Fruit fly (Drosophila melanogaster) whole organism, embryonic: ENCODE data around the gene Gmap.
A peak's percentile ranks its signal among the peaks of the same experiment; 100 is the strongest.

Experiments used
- Aef1 ChIP-seq: fragments of 200-800 bp; sonication (Bioruptor generic); IDR thresholded peaks from 3 replicates; pipeline ENCODE4 v1.3.6; 2022; ENCODE audit warnings: missing biosample characterization, missing genetic modification characterization
- BEAF-32 ChIP-seq: fragments of 200-800 bp; sonication (Bioruptor generic); optimal IDR thresholded peaks from 3 replicates; lab custom pipeline; 2017; ENCODE audit warnings: missing biosample characterization, missing genetic modification characterization, mild to moderate bottlenecking, moderate library complexity, missing genetic modification reagents
- CG10267 ChIP-seq: fragments of 200-800 bp; sonication (Bioruptor generic); optimal IDR thresholded peaks from 2 replicates; lab custom pipeline; 2018; ENCODE audit warnings: missing biosample characterization, mild to moderate bottlenecking, missing genetic modification characterization, moderate library complexity
- CG10979 ChIP-seq: fragments of 200-800 bp; sonication (Bioruptor generic); optimal IDR thresholded peaks from 2 replicates; lab custom pipeline; 2018; ENCODE audit warnings: missing biosample characterization, mild to moderate bottlenecking, missing genetic modification characterization, moderate library complexity
- CG14014 ChIP-seq: fragments of 200-800 bp; sonication (Bioruptor generic); IDR thresholded peaks from 2 replicates; pipeline ENCODE4 v1.3.6; 2022; ENCODE audit warnings: missing biosample characterization, missing genetic modification characterization
- CG14860 ChIP-seq: fragments of 200-800 bp; sonication (Bioruptor generic); IDR thresholded peaks from 3 replicates; pipeline ENCODE4 v1.3.6; 2022; ENCODE audit warnings: missing biosample characterization, missing genetic modification characterization; ENCODE audit not compliant: partially characterized antibody
- CG15011 ChIP-seq: fragments of 200-800 bp; sonication (Bioruptor generic); optimal IDR thresholded peaks from 3 replicates; lab custom pipeline; 2018; ENCODE audit warnings: missing biosample characterization, mild to moderate bottlenecking, missing genetic modification characterization
- CG15479 ChIP-seq: fragments of 200-800 bp; sonication (Bioruptor generic); optimal IDR thresholded peaks from 3 replicates; lab custom pipeline; 2019; ENCODE audit warnings: missing biosample characterization, mild to moderate bottlenecking, missing genetic modification characterization, moderate library complexity
- CG15696 ChIP-seq: fragments of 200-800 bp; sonication (Bioruptor generic); optimal IDR thresholded peaks from 2 replicates; lab custom pipeline; 2019; ENCODE audit warnings: missing biosample characterization, mild to moderate bottlenecking, missing genetic modification characterization, moderate library complexity
- CG17568 ChIP-seq: fragments of 200-800 bp; sonication (Bioruptor generic); optimal IDR thresholded peaks from 2 replicates; lab custom pipeline; 2018; ENCODE audit warnings: missing biosample characterization, mild to moderate bottlenecking, missing genetic modification characterization, moderate library complexity
- CG2889 ChIP-seq: fragments of 200-800 bp; sonication (Bioruptor generic); IDR thresholded peaks from 3 replicates; pipeline ENCODE4 v1.3.6; 2022; ENCODE audit warnings: missing biosample characterization, missing genetic modification characterization
- CG4360 ChIP-seq: fragments of 200-800 bp; sonication (Bioruptor generic); IDR thresholded peaks from 2 replicates; pipeline ENCODE4 v1.3.6; 2022; ENCODE audit warnings: missing biosample characterization, missing genetic modification characterization
- CG6654 ChIP-seq: fragments of 200-800 bp; sonication (Bioruptor generic); optimal IDR thresholded peaks from 2 replicates; lab custom pipeline; 2017; ENCODE audit warnings: missing biosample characterization, mild to moderate bottlenecking, missing genetic modification characterization
- CG6813 ChIP-seq: fragments of 200-800 bp; sonication (Bioruptor generic); optimal IDR thresholded peaks from 2 replicates; lab custom pipeline; 2017; ENCODE audit warnings: missing biosample characterization, missing genetic modification characterization, mild to moderate bottlenecking, moderate library complexity, missing genetic modification reagents
- CG7372 ChIP-seq: fragments of 200-800 bp; sonication (Bioruptor generic); IDR thresholded peaks from 2 replicates; pipeline ENCODE4 v1.3.6; 2022; ENCODE audit warnings: missing biosample characterization, missing genetic modification characterization
- CG7745 ChIP-seq: fragments of 200-800 bp; sonication (Bioruptor generic); optimal IDR thresholded peaks from 2 replicates; lab custom pipeline; 2018; ENCODE audit warnings: missing biosample characterization, mild to moderate bottlenecking, missing genetic modification characterization, moderate library complexity
- CG7839 ChIP-seq: fragments of 200-800 bp; sonication (Bioruptor generic); optimal IDR thresholded peaks from 3 replicates; lab custom pipeline; 2018; ENCODE audit warnings: missing biosample characterization, mild to moderate bottlenecking, missing genetic modification characterization, moderate library complexity
- CG7987 ChIP-seq: fragments of 200-800 bp; sonication (Bioruptor generic); optimal IDR thresholded peaks from 2 replicates; lab custom pipeline; 2018; ENCODE audit warnings: missing biosample characterization, mild to moderate bottlenecking, missing genetic modification characterization, moderate library complexity
- CG8089 ChIP-seq: fragments of 200-800 bp; sonication (Bioruptor generic); optimal IDR thresholded peaks from 3 replicates; lab custom pipeline; 2016; ENCODE audit warnings: missing biosample characterization, missing genetic modification characterization
- D19B ChIP-seq: fragments of 200-800 bp; sonication (Bioruptor generic); optimal IDR thresholded peaks from 2 replicates; lab custom pipeline; 2017; ENCODE audit warnings: missing biosample characterization, mild to moderate bottlenecking, missing genetic modification characterization
- Dref ChIP-seq: fragments of 200-800 bp; sonication (Bioruptor generic); IDR thresholded peaks from 2 replicates; pipeline ENCODE4 v1.3.6; 2022; ENCODE audit warnings: missing biosample characterization, missing genetic modification characterization
- Fer2 ChIP-seq: fragments of 200-800 bp; sonication (Bioruptor generic); optimal IDR thresholded peaks from 2 replicates; lab custom pipeline; 2018; ENCODE audit warnings: missing biosample characterization, mild to moderate bottlenecking, missing genetic modification characterization, moderate library complexity
- HLHmδ ChIP-seq: fragments of 200-800 bp; sonication (Bioruptor generic); optimal IDR thresholded peaks from 2 replicates; lab custom pipeline; 2018; ENCODE audit warnings: missing biosample characterization, mild to moderate bottlenecking, missing genetic modification characterization, moderate library complexity
- Hey ChIP-seq: fragments of 200-800 bp; sonication (Bioruptor generic); optimal IDR thresholded peaks from 3 replicates; lab custom pipeline; 2018; ENCODE audit warnings: missing biosample characterization, mild to moderate bottlenecking, missing genetic modification characterization
- Hmx ChIP-seq: fragments of 200-800 bp; sonication (Bioruptor generic); optimal IDR thresholded peaks from 2 replicates; lab custom pipeline; 2016; ENCODE audit warnings: missing biosample characterization, missing genetic modification characterization
- Hr39 ChIP-seq: fragments of >200 bp; optimal IDR thresholded peaks from 2 replicates; lab custom pipeline; 2017
- Max ChIP-seq: fragments of 200-800 bp; sonication (Bioruptor generic); optimal IDR thresholded peaks from 2 replicates; lab custom pipeline; 2016; ENCODE audit warnings: missing biosample characterization, mild to moderate bottlenecking, missing genetic modification characterization
- Myb ChIP-seq: fragments of 200-800 bp; sonication (Bioruptor generic); optimal IDR thresholded peaks from 2 replicates; lab custom pipeline; 2016; ENCODE audit warnings: missing biosample characterization, missing genetic modification characterization
- Nf-YB ChIP-seq: fragments of 200-800 bp; sonication (Bioruptor generic); optimal IDR thresholded peaks from 3 replicates; lab custom pipeline; 2019; ENCODE audit warnings: missing biosample characterization, mild to moderate bottlenecking, missing genetic modification characterization, moderate library complexity
- PHDP ChIP-seq: fragments of 200-800 bp; sonication (Bioruptor generic); optimal IDR thresholded peaks from 3 replicates; lab custom pipeline; 2018; ENCODE audit warnings: missing biosample characterization, mild to moderate bottlenecking, missing genetic modification characterization, moderate library complexity
- Ssrp ChIP-seq: fragments of 200-800 bp; sonication (Bioruptor generic); optimal IDR thresholded peaks from 2 replicates; lab custom pipeline; 2018; ENCODE audit warnings: missing biosample characterization, mild to moderate bottlenecking, missing genetic modification characterization, moderate library complexity
- Xrp1 ChIP-seq: fragments of 200-800 bp; sonication (Bioruptor generic); IDR thresholded peaks from 2 replicates; pipeline ENCODE4 v1.3.6; 2022; ENCODE audit warnings: missing biosample characterization, missing genetic modification characterization
- amos ChIP-seq: fragments of 200-800 bp; sonication (Bioruptor generic); IDR thresholded peaks from 2 replicates; pipeline ENCODE4 v1.3.6; 2022; ENCODE audit warnings: missing biosample characterization, missing genetic modification characterization; ENCODE audit not compliant: partially characterized antibody
- aop ChIP-seq: fragments of 200-800 bp; sonication (Bioruptor generic); IDR thresholded peaks from 2 replicates; pipeline ENCODE4 v1.3.6; 2022; ENCODE audit warnings: missing biosample characterization, missing genetic modification characterization
- ash1 ChIP-seq: fragments of 200-800 bp; sonication (Bioruptor generic); optimal IDR thresholded peaks from 2 replicates; lab custom pipeline; 2018; ENCODE audit warnings: missing biosample characterization, mild to moderate bottlenecking, missing genetic modification characterization
- bowl ChIP-seq: fragments of 200-800 bp; sonication (Bioruptor generic); IDR thresholded peaks from 2 replicates; pipeline ENCODE4 v1.3.6; 2022; ENCODE audit warnings: missing biosample characterization, missing genetic modification characterization
- cad ChIP-seq: fragments of >200 bp; optimal IDR thresholded peaks from 2 replicates; lab custom pipeline; 2017; ENCODE audit warnings: missing biosample characterization, missing genetic modification characterization
- cas ChIP-seq: fragments of 200-800 bp; sonication (Bioruptor generic); IDR thresholded peaks from 2 replicates; pipeline ENCODE4 v1.3.6; 2022; ENCODE audit warnings: missing biosample characterization, missing genetic modification characterization
- crol ChIP-seq: fragments of 200-800 bp; sonication (Bioruptor generic); IDR thresholded peaks from 2 replicates; pipeline ENCODE4 v1.3.6; 2022; ENCODE audit warnings: missing biosample characterization, missing genetic modification characterization
- crp ChIP-seq, 2 experiments: fragments of 200-800 bp; sonication (Bioruptor generic); optimal IDR thresholded peaks; 2 replicates in 1 of 2; 3 replicates in 1 of 2; lab custom pipeline; 2017; ENCODE audit warnings: missing biosample characterization in 2 of 2, missing genetic modification characterization in 2 of 2, mild to moderate bottlenecking in 1 of 2, moderate library complexity in 1 of 2
- dpn ChIP-seq, 2 experiments: fragments of 200-800 bp; sonication (Bioruptor generic); optimal IDR thresholded peaks; 3 replicates each; lab custom pipeline; 2016; ENCODE audit warnings: missing biosample characterization in 2 of 2, missing genetic modification characterization in 2 of 2
- h ChIP-seq: fragments of >200 bp; optimal IDR thresholded peaks from 2 replicates; lab custom pipeline; 2017
- ham ChIP-seq: fragments of 200-800 bp; sonication (Bioruptor generic); IDR thresholded peaks from 2 replicates; pipeline ENCODE4 v1.3.6; 2022; ENCODE audit warnings: missing biosample characterization, missing genetic modification characterization
- hb ChIP-seq: fragments of 200-800 bp; sonication (Bioruptor generic); IDR thresholded peaks from 3 replicates; pipeline ENCODE4 v1.3.6; 2022; ENCODE audit warnings: missing biosample characterization, missing genetic modification characterization; ENCODE audit not compliant: partially characterized antibody
- maf-S ChIP-seq: fragments of 200-800 bp; sonication (Bioruptor generic); optimal IDR thresholded peaks from 2 replicates; lab custom pipeline; 2016; ENCODE audit warnings: missing biosample characterization, missing genetic modification characterization
- pros ChIP-seq: fragments of 200-800 bp; sonication (Bioruptor generic); optimal IDR thresholded peaks from 3 replicates; lab custom pipeline; 2019; ENCODE audit warnings: missing biosample characterization, mild to moderate bottlenecking, missing genetic modification characterization, moderate library complexity
- row ChIP-seq: fragments of 200-800 bp; sonication (Bioruptor generic); IDR thresholded peaks from 3 replicates; pipeline ENCODE4 v1.3.6; 2022; ENCODE audit warnings: missing biosample characterization, missing genetic modification characterization
- run ChIP-seq: fragments of 200-800 bp; sonication (Bioruptor generic); optimal IDR thresholded peaks from 3 replicates; lab custom pipeline; 2018; ENCODE audit warnings: missing biosample characterization, mild to moderate bottlenecking, missing genetic modification characterization
- sd ChIP-seq: fragments of 200-800 bp; sonication (Bioruptor generic); optimal IDR thresholded peaks from 3 replicates; lab custom pipeline; 2018; ENCODE audit warnings: missing biosample characterization, mild to moderate bottlenecking, missing genetic modification characterization, moderate library complexity
- sens ChIP-seq: fragments of 200-800 bp; sonication (Bioruptor generic); peaks from one replicate; lab custom pipeline; 2016; ENCODE audit warnings: missing biosample characterization, missing genetic modification characterization
- tap ChIP-seq: fragments of 200-800 bp; optimal IDR thresholded peaks from 3 replicates; lab custom pipeline; 2019; ENCODE audit warnings: missing biosample characterization, mild to moderate bottlenecking, missing genetic modification characterization, moderate library complexity
- zen2 ChIP-seq: fragments of 200-800 bp; sonication (Bioruptor generic); IDR thresholded peaks from 3 replicates; pipeline ENCODE4 v1.3.6; 2022; ENCODE audit warnings: missing biosample characterization, missing genetic modification characterization; ENCODE audit not compliant: partially characterized antibody

The Gmap gene

dm6 chrX:15486682-15487081, at the start of gene Gmap (continued):
- TF ChIP-seq Fer2 (tag; lab: Kevin White, UChicago), result no peak
- no peak for TF ChIP-seq h (lab: Kevin White, UChicago)
- no peak for TF ChIP-seq CG8089
- no peak for TF ChIP-seq CG15479 (GFP tag; lab: Kevin White, UChicago)
- no peak for TF ChIP-seq CG15696 (tag; lab: Kevin White, UChicago)
- TF ChIP-seq CG14860 (GFP tag; lab: Robert Waterston, UW), result peak; percentile 87
- TF ChIP-seq BEAF-32 (GFP tag; lab: Kevin White, UChicago), result peak; percentile 64
- TF ChIP-seq zen2 (GFP tag; lab: Robert Waterston, UW), result peak; percentile 78
- TF ChIP-seq CG7745 (tag; lab: Kevin White, UChicago), result no peak
- no peak for TF ChIP-seq cas (GFP tag; lab: Robert Waterston, UW)
- TF ChIP-seq Hr39 (lab: Kevin White, UChicago), result no peak
- TF ChIP-seq Myb (GFP tag; lab: Kevin White, UChicago), result peak; percentile 2
- TF ChIP-seq tap (tag; lab: Kevin White, UChicago), result no peak
- TF ChIP-seq pros (GFP tag; lab: Kevin White, UChicago), result no peak
- peak; percentile 95 for TF ChIP-seq Dref
- peak; percentile 3 for TF ChIP-seq sens
- TF ChIP-seq dpn (GFP tag; optimal IDR thresholded peaks at IDR 0.05; lab: Kevin White, UChicago), result no peak
- TF ChIP-seq Xrp1 (GFP tag; lab: Robert Waterston, UW), result no peak
- TF ChIP-seq maf-S (GFP tag; lab: Kevin White, UChicago), result no peak
- TF ChIP-seq Nf-YB, result no peak
- no peak for TF ChIP-seq Aef1
- peak; percentile 14; the same call in 1 of the 3 replicates for TF ChIP-seq row (GFP tag; lab: Robert Waterston, UW)
- peak; percentile 10 for TF ChIP-seq CG10267 (tag; lab: Kevin White, UChicago)
- TF ChIP-seq PHDP (tag; lab: Kevin White, UChicago), result no peak
- TF ChIP-seq ash1, result no peak
- TF ChIP-seq CG6813 (GFP tag; lab: Kevin White, UChicago), result no peak
- no peak for TF ChIP-seq CG14014
- no peak for TF ChIP-seq CG17568
- no peak for TF ChIP-seq run (tag; lab: Kevin White, UChicago)
- TF ChIP-seq aop (GFP tag; lab: Robert Waterston, UW), result no peak
- no peak for TF ChIP-seq Hmx (GFP tag; lab: Kevin White, UChicago)
- no peak for TF ChIP-seq Ssrp
- TF ChIP-seq CG7987 (GFP tag; lab: Kevin White, UChicago), result no peak
- TF ChIP-seq hb (GFP tag; lab: Robert Waterston, UW), result peak; percentile 90
- TF ChIP-seq Max, result no peak
- no peak for TF ChIP-seq CG4360
- no peak for TF ChIP-seq sd (tag; lab: Kevin White, UChicago)
- TF ChIP-seq CG15011 (GFP tag; lab: Kevin White, UChicago), result no peak
- TF ChIP-seq CG6654 (GFP tag; lab: Kevin White, UChicago), result no peak
- TF ChIP-seq CG2889 (GFP tag; lab: Robert Waterston, UW), result no peak
- no peak for TF ChIP-seq Hey (tag; lab: Kevin White, UChicago)
- peak in 1 of 2 experiments; percentile 84 for TF ChIP-seq crp (GFP tag; optimal IDR thresholded peaks at IDR 0.05; lab: Kevin White, UChicago)
- no peak for TF ChIP-seq CG7839 (tag; lab: Kevin White, UChicago)
- TF ChIP-seq CG7372, result no peak
- TF ChIP-seq D19B (GFP tag; lab: Kevin White, UChicago), result no peak
- TF ChIP-seq crol (GFP tag; lab: Robert Waterston, UW), result no peak
- no peak for TF ChIP-seq cad (GFP tag; lab: Kevin White, UChicago)
- TF ChIP-seq amos (GFP tag; lab: Robert Waterston, UW), result peak; percentile 78; the same call in 1 of the 2 replicates
- no peak for TF ChIP-seq HLHmδ (GFP tag; lab: Kevin White, UChicago)
- TF ChIP-seq bowl (GFP tag; lab: Robert Waterston, UW), result no peak
- no peak for TF ChIP-seq CG10979
- TF ChIP-seq ham (GFP tag; lab: Robert Waterston, UW), result no peak
